Fruit fly (Drosophila melanogaster) whole organism, pupa: ENCODE measurements around the gene sing.

ENCODE experiments used
- CG10348 ChIP-seq: fragments of 200-800 bp; sonication (Bioruptor generic); IDR thresholded peaks from 2 replicates; pipeline ENCODE4 v1.3.6; 2022; ENCODE audit warnings: missing biosample characterization, missing genetic modification characterization
- CG12605 ChIP-seq: fragments of 200-800 bp; sonication (Bioruptor generic); IDR thresholded peaks from 2 replicates; pipeline ENCODE4 v1.3.6; 2022; ENCODE audit warnings: missing biosample characterization, missing genetic modification characterization
- CG13204 ChIP-seq: fragments of 200-800 bp; sonication (Bioruptor generic); optimal IDR thresholded peaks from 2 replicates; lab custom pipeline; 2018; ENCODE audit warnings: missing biosample characterization, mild to moderate bottlenecking, missing genetic modification characterization, moderate library complexity
- CG14655 ChIP-seq: fragments of 200-800 bp; sonication (Bioruptor generic); optimal IDR thresholded peaks from 3 replicates; lab custom pipeline; 2017; ENCODE audit warnings: mild to moderate bottlenecking, missing biosample characterization, missing genetic modification reagents, missing genetic modification characterization
- CG15710 ChIP-seq: fragments of 200-800 bp; sonication (Bioruptor generic); optimal IDR thresholded peaks from 2 replicates; lab custom pipeline; 2018; ENCODE audit warnings: missing biosample characterization, mild to moderate bottlenecking, missing genetic modification characterization, moderate library complexity
- CG17806 ChIP-seq: fragments of 200-800 bp; sonication (Bioruptor generic); optimal IDR thresholded peaks from 2 replicates; lab custom pipeline; 2018; ENCODE audit warnings: missing biosample characterization, mild to moderate bottlenecking, missing genetic modification characterization, moderate library complexity
- CG32121 ChIP-seq: fragments of 200-800 bp; sonication (Bioruptor generic); IDR thresholded peaks from 2 replicates; pipeline ENCODE4 v1.3.6; 2022; ENCODE audit warnings: missing biosample characterization, missing genetic modification characterization
- CG34367 ChIP-seq: fragments of 200-800 bp; sonication (Bioruptor generic); optimal IDR thresholded peaks from 2 replicates; lab custom pipeline; 2018; ENCODE audit warnings: missing biosample characterization, mild to moderate bottlenecking, missing genetic modification characterization
- CG4496 ChIP-seq: fragments of 200-800 bp; sonication (Bioruptor generic); IDR thresholded peaks from 3 replicates; pipeline ENCODE4 v1.3.6; 2022; ENCODE audit warnings: missing biosample characterization, missing genetic modification characterization
- CG8159 ChIP-seq: fragments of 200-800 bp; sonication (Bioruptor generic); optimal IDR thresholded peaks from 3 replicates; lab custom pipeline; 2018; ENCODE audit warnings: missing biosample characterization, mild to moderate bottlenecking, missing genetic modification characterization, moderate library complexity
- CG8301 ChIP-seq: fragments of 200-800 bp; sonication (Bioruptor generic); optimal IDR thresholded peaks from 2 replicates; lab custom pipeline; 2018; ENCODE audit warnings: missing biosample characterization, mild to moderate bottlenecking, missing genetic modification characterization
- CG9948 ChIP-seq: fragments of 200-800 bp; sonication (Bioruptor generic); optimal IDR thresholded peaks from 2 replicates; lab custom pipeline; 2018; ENCODE audit warnings: missing biosample characterization, mild to moderate bottlenecking, missing genetic modification characterization, moderate library complexity
- D1 ChIP-seq: fragments of 200-800 bp; sonication (Bioruptor generic); optimal IDR thresholded peaks from 2 replicates; lab custom pipeline; 2018; ENCODE audit warnings: missing biosample characterization, mild to moderate bottlenecking, missing genetic modification characterization, moderate library complexity
- EcR ChIP-seq: fragments of 200-800 bp; sonication (Bioruptor generic); optimal IDR thresholded peaks from 3 replicates; lab custom pipeline; 2019; ENCODE audit warnings: missing biosample characterization, missing genetic modification characterization, mild to moderate bottlenecking, moderate library complexity, missing genetic modification reagents
- Ets98B ChIP-seq: fragments of 200-800 bp; sonication (Bioruptor generic); IDR thresholded peaks from 2 replicates; pipeline ENCODE4 v1.3.6; 2022; ENCODE audit warnings: missing biosample characterization, missing genetic modification characterization
- Pif1A ChIP-seq: fragments of 200-800 bp; sonication (Bioruptor generic); optimal IDR thresholded peaks from 3 replicates; lab custom pipeline; 2016; ENCODE audit warnings: missing biosample characterization, missing genetic modification characterization
- Pif1B ChIP-seq: fragments of 200-800 bp; sonication (Bioruptor generic); optimal IDR thresholded peaks from 3 replicates; lab custom pipeline; 2016; ENCODE audit warnings: missing biosample characterization, missing genetic modification characterization
- Snoo ChIP-seq: fragments of 200-800 bp; sonication (Bioruptor generic); optimal IDR thresholded peaks from 3 replicates; lab custom pipeline; 2017; ENCODE audit warnings: missing biosample characterization, mild to moderate bottlenecking, missing genetic modification characterization, inconsistent platforms
- fd96Ca ChIP-seq: fragments of 200-800 bp; sonication (Bioruptor generic); IDR thresholded peaks from 3 replicates; pipeline ENCODE4 v1.3.6; 2022; ENCODE audit warnings: missing biosample characterization, missing genetic modification characterization
- gl ChIP-seq: fragments of 200-800 bp; sonication (Bioruptor generic); optimal IDR thresholded peaks from 2 replicates; lab custom pipeline; 2018; ENCODE audit warnings: missing biosample characterization, mild to moderate bottlenecking, missing genetic modification characterization
- rn ChIP-seq: fragments of 200-800 bp; sonication (Bioruptor generic); IDR thresholded peaks from 2 replicates; pipeline ENCODE4 v1.3.6; 2022; ENCODE audit warnings: missing biosample characterization, missing genetic modification characterization

sing gene

DNA sequence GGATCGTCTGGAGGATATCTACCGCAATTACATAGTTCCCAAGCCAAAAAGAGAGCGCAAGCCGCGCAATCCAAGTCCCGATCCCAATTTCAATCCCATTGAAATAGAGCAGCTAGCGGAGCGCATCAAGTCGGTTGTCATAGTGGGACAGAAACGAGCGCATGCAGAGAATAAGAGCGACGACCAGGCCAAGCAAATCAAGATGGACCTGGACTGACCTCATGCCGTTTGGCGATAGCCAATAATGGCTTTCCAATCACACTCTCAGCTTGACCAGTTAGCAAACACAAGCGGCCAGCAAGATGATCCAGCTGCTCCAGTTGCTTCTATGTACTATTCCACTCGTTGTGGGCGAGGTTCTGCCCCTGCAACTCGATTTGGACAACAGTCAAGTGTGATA lies 27.5 kb upstream of the sing start:
- TF ChIP-seq fd96Ca (GFP tag; lab: Robert Waterston, UW) (no peak), CG4496 (GFP tag; lab: Robert Waterston, UW) (no peak), Snoo (no peak), Ets98B (GFP tag; lab: Robert Waterston, UW) (no peak), CG10348 (GFP tag; lab: Robert Waterston, UW) (no peak), CG13204 (GFP tag; lab: Kevin White, UChicago) (no peak), CG17806 (tag; lab: Kevin White, UChicago) (no peak), CG14655 (GFP tag; lab: Kevin White, UChicago) (no peak), D1 (tag; lab: Kevin White, UChicago) (no peak), rn (GFP tag; lab: Robert Waterston, UW) (no peak), CG32121 (GFP tag; lab: Robert Waterston, UW) (no peak), CG15710 (tag; lab: Kevin White, UChicago) (no peak), EcR (no peak), CG8159 (tag; lab: Kevin White, UChicago) (no peak), Pif1A (GFP tag; lab: Kevin White, UChicago) (no peak), CG34367 (tag; lab: Kevin White, UChicago) (no peak), CG9948 (tag; lab: Kevin White, UChicago) (no peak), Pif1B (GFP tag; lab: Kevin White, UChicago) (no peak)
- TF ChIP-seq, all 21 proteins: peak for 0

DNA sequence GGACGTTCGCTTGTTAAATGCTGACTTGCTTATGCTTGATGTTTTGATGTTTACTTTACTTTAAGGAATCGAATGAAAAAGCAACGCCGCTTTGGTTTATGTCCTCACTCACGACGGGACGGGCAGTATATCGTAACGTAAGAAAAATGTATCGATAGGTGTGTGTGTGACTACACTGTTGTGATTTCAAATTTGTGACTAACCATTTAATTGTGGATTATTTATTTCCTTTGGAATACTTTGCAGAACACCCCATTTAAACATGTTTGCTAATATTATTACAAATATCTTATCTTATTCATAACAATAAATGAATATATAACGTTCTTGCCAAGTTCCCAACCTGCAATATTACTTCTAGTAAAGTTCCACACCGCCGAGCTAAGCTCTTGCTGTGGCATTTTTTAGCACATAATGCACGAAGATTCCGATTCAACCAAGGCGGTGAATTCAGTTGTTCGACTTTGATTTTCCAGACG lies 24.1 kb upstream of the sing start, which contains the start of the genes Nemp and r:
Gene Nemp (minus strand): TSS at position 85 of the 479 bp plus-strand sequence.
Gene r (plus strand): TSS at position 429 of the 479 bp plus-strand sequence.
- TF ChIP-seq CG10348 (GFP tag; lab: Robert Waterston, UW) = no peak
- no peak for TF ChIP-seq CG8301
- no peak for TF ChIP-seq CG12605 (GFP tag; lab: Robert Waterston, UW)
- TF ChIP-seq fd96Ca (GFP tag; lab: Robert Waterston, UW) = no peak
- TF ChIP-seq CG17806 (tag; lab: Kevin White, UChicago) = no peak
- TF ChIP-seq CG34367 (tag; lab: Kevin White, UChicago) = no peak
- no peak for TF ChIP-seq CG4496 (GFP tag; lab: Robert Waterston, UW)
- no peak for TF ChIP-seq Pif1B (GFP tag; lab: Kevin White, UChicago)
- no peak for TF ChIP-seq CG9948 (tag; lab: Kevin White, UChicago)
- TF ChIP-seq gl = no peak
- TF ChIP-seq rn (GFP tag; lab: Robert Waterston, UW) = no peak
- no peak for TF ChIP-seq CG8159 (tag; lab: Kevin White, UChicago)
- TF ChIP-seq CG14655 (GFP tag; lab: Kevin White, UChicago) = no peak
- no peak for TF ChIP-seq CG32121 (GFP tag; lab: Robert Waterston, UW)
- no peak for TF ChIP-seq CG13204 (GFP tag; lab: Kevin White, UChicago)
- no peak for TF ChIP-seq EcR
- no peak for TF ChIP-seq Pif1A (GFP tag; lab: Kevin White, UChicago)
- no peak for TF ChIP-seq CG15710 (tag; lab: Kevin White, UChicago)
- no peak for TF ChIP-seq Ets98B (GFP tag; lab: Robert Waterston, UW)
- TF ChIP-seq D1 (tag; lab: Kevin White, UChicago) = no peak

DNA sequence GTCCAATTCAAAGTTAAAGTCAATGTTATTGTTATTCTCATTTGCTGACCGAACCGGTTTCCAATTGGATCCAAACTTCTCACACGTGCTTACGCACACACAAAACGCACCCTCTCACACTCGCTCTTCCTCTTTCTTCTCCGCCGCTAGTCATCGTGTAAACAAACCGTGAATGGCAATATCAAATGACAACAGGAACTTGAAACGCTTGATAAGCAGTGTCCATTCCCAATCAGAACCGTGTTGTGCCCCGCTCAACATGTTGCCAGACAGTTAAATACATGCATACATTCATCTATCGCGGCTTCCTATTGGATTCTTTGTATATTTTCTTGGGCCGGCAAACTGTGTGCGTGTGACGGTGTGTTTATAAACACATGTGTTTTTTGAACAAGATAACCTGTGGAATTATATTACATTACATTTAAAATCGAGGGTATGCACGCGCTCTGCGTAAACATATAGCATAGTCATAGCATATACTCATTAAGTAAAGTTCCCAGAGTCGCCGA lies 23.3 kb upstream of the sing start:
- no peak for TF ChIP-seq CG10348 (GFP tag; lab: Robert Waterston, UW)
- TF ChIP-seq CG8301 = no peak
- 0 out of 2 replicates have a peak, but pooled peaks have one; percentile 16 for TF ChIP-seq Ets98B (GFP tag; lab: Robert Waterston, UW)
- TF ChIP-seq fd96Ca (GFP tag; lab: Robert Waterston, UW) = no peak
- TF ChIP-seq CG15710 (tag; lab: Kevin White, UChicago) = no peak
- peak; percentile 34 for TF ChIP-seq EcR
- TF ChIP-seq rn (GFP tag; lab: Robert Waterston, UW) = no peak
- no peak for TF ChIP-seq CG8159 (tag; lab: Kevin White, UChicago)
- TF ChIP-seq CG13204 (GFP tag; lab: Kevin White, UChicago) = peak; percentile 90
- peak; percentile 27 for TF ChIP-seq Snoo
- TF ChIP-seq CG9948 (tag; lab: Kevin White, UChicago) = no peak
- no peak for TF ChIP-seq CG34367 (tag; lab: Kevin White, UChicago)
- TF ChIP-seq Pif1A (GFP tag; lab: Kevin White, UChicago) = no peak
- no peak for TF ChIP-seq CG14655 (GFP tag; lab: Kevin White, UChicago)

DNA sequence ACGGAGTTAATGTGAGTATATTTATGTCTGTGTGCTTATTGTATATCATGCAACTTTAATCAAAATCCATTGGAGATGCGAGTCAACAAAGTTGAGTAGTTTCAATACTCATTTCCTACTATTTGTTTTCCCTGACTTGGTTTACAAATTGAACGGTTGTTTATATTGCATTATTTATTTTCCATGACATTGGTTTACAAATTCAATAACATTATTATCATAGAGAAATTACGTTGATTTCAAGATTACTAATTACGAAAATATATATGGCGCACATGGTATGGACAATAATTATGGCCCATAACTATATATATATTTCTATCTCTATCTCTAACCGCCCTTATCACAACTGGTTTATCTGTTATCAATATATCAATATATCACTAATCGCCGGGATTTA lies 18.5 kb upstream of the sing start:
- TF ChIP-seq CG4496 (GFP tag; lab: Robert Waterston, UW) (no peak), CG8159 (tag; lab: Kevin White, UChicago) (no peak), fd96Ca (GFP tag; lab: Robert Waterston, UW) (no peak), D1 (tag; lab: Kevin White, UChicago) (no peak), Snoo (no peak), Pif1A (GFP tag; lab: Kevin White, UChicago) (no peak), EcR (no peak), CG32121 (GFP tag; lab: Robert Waterston, UW) (no peak), CG10348 (GFP tag; lab: Robert Waterston, UW) (no peak), CG34367 (tag; lab: Kevin White, UChicago) (no peak), gl (no peak), CG17806 (tag; lab: Kevin White, UChicago) (no peak), Ets98B (GFP tag; lab: Robert Waterston, UW) (no peak)
- TF ChIP-seq, all 21 proteins: peak for 0

DNA sequence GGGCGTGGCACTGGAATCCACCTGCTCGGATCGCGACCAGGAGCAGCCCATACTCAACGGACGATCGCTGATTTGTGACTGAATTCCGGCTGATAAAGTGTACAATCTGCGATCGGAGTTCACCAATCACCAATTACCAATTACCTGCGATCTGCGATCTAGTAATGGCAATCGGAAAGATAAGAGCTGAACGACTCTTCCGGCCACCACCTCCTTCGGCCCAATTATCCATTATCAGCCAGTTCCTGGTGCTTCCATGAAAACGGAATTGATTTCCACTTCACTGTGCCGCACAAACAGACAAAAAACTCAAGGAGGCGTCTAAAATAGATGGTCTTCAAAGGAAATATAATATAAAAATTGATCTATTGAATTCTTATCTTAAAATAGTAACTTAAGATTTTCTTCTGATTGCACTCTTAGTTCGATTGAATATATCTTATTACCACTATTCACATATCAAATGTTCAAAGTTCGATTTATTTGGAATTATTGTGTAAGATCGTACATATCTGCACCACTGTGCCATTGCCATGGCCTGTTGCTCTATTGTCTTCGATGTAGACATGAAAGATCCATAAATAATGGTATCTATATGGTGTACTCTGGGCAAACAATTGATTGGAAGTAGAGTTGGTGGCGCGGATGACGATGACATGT lies 14.6 kb upstream of the sing start, which contains the start of gene CG15865:
Gene CG15865 (minus strand): TSS at position 51 of the 660 bp plus-strand sequence.
- peak; percentile 7 for TF ChIP-seq CG8159 (tag; lab: Kevin White, UChicago)
- TF ChIP-seq CG17806 (tag; lab: Kevin White, UChicago) = no peak
- TF ChIP-seq CG15710 (tag; lab: Kevin White, UChicago) = peak; percentile 17
- TF ChIP-seq, all 21 proteins: peak for 2
